Worm (Caenorhabditis elegans) whole organism, L3 larva: Measurements from ENCODE around the gene ifb-1.

Source experiments
- ceh-28 ChIP-seq: fragments of 150-350 bp; optimal IDR thresholded peaks from 2 replicates; lab custom pipeline; 2014; ENCODE audit warnings: missing biosample characterization, missing genetic modification reagents, missing genetic modification characterization
- egl-27 ChIP-seq: sonication (generic microtip); optimal IDR thresholded peaks from 4 replicates; lab custom pipeline; 2017; ENCODE audit warnings: missing biosample characterization, missing genetic modification reagents, missing genetic modification characterization
- nhr-237 ChIP-seq: fragments of 150-350 bp; optimal IDR thresholded peaks from 2 replicates; lab custom pipeline; 2014; ENCODE audit warnings: missing biosample characterization, missing genetic modification characterization
- ztf-11 ChIP-seq: fragments of 150-350 bp; optimal IDR thresholded peaks from 2 replicates; lab custom pipeline; 2014; ENCODE audit warnings: missing biosample characterization, missing genetic modification characterization

- TF ChIP-seq nhr-237: no peak
- TF ChIP-seq ceh-28: no peak
- no peak for TF ChIP-seq ztf-11 (tag; lab: Kevin White, UChicago)
- no peak for TF ChIP-seq egl-27
These were observed 23.4 kb downstream of the ifb-1 start, which contains the start of gene K05F1.13 for ce11 chrII:5788815-5789214.
